Fruit fly (Drosophila melanogaster): ENCODE measurements around the gene Pgk.

Gene Pgk

DNA sequence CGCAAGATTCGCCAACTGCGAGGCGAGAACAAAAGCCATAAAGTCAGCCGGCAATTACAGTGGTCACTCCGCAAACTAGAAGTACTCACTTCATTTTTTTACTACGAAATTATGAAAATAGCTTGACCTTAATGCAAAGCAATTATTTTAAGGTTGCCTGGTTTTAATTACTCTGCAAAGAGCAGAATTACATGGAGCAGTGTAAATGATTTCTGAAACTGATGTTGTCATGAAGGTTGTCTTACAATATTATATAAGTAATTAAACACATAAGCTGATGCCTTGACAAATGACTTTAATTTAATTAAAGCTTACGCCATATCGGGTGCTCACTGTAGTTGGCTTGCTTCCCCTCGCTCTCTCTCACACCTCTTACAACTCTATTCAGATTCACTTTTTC is 18.7 kb downstream of the Pgk start (continued):
- no peak for TF ChIP-seq BEAF-32 (GFP tag; optimal IDR thresholded peaks at IDR 0.05)
- peak; percentile 18 for TF ChIP-seq slou (GFP tag; optimal IDR thresholded peaks at IDR 0.05)
- TF ChIP-seq amos (GFP tag; IDR thresholded peaks at IDR 0.05; ENCODE audit: partially characterized antibody): no peak
- peak; percentile 35; the same call in 1 of the 2 replicates for TF ChIP-seq CG14014 (GFP tag; IDR thresholded peaks at IDR 0.05)
- no peak for TF ChIP-seq CG2875 (GFP tag; optimal IDR thresholded peaks at IDR 0.05)
- peak; percentile 18 to 62 for TF ChIP-seq Hr51 (GFP tag; optimal IDR thresholded peaks at IDR 0.05)
- TF ChIP-seq CG2120 (GFP tag; optimal IDR thresholded peaks at IDR 0.05): peak; percentile 86
- peak; percentile 17 for TF ChIP-seq HmgZ (tag; optimal IDR thresholded peaks at IDR 0.05)
- TF ChIP-seq Hmx (GFP tag; optimal IDR thresholded peaks at IDR 0.05): no peak
- no peak for TF ChIP-seq Elba2 (GFP tag; optimal IDR thresholded peaks at IDR 0.05)
- peak; percentile 76 for TF ChIP-seq CG18599 (GFP tag; optimal IDR thresholded peaks at IDR 0.05)
- peak; percentile 68 for TF ChIP-seq row (GFP tag; IDR thresholded peaks at IDR 0.05)
- peak; percentile 67 for TF ChIP-seq Meics (GFP tag; optimal IDR thresholded peaks at IDR 0.05)
- peak; percentile 45 for TF ChIP-seq CG15514 (GFP tag; optimal IDR thresholded peaks at IDR 0.05)
- no peak for TF ChIP-seq CG33557 (GFP tag; optimal IDR thresholded peaks at IDR 0.05)
- no peak for TF ChIP-seq CG12219 (GFP tag; optimal IDR thresholded peaks at IDR 0.05)
- TF ChIP-seq bcd (GFP tag; optimal IDR thresholded peaks at IDR 0.05): peak; percentile 68
- peak; percentile 6 for TF ChIP-seq CG12071 (GFP tag; optimal IDR thresholded peaks at IDR 0.05)
- TF ChIP-seq CG7839 (tag; optimal IDR thresholded peaks at IDR 0.05): peak; percentile 68
- peak; percentile 12 to 74 for TF ChIP-seq bsh (GFP tag; optimal IDR thresholded peaks at IDR 0.05)
- peak; percentile 43 for TF ChIP-seq Sox102F (GFP tag; optimal IDR thresholded peaks at IDR 0.05)
- no peak for TF ChIP-seq dm (GFP tag; optimal IDR thresholded peaks at IDR 0.05)
- TF ChIP-seq BtbVII (GFP tag; optimal IDR thresholded peaks at IDR 0.05): peak; percentile 50
- no peak for TF ChIP-seq CG4730 (GFP tag; IDR thresholded peaks at IDR 0.05)
- TF ChIP-seq seq (GFP tag; IDR thresholded peaks at IDR 0.05): no peak
- TF ChIP-seq gsb (GFP tag; IDR thresholded peaks at IDR 0.05): peak; percentile 35
- TF ChIP-seq CG9609 (GFP tag; optimal IDR thresholded peaks at IDR 0.05): peak; percentile 23
- peak; percentile 23 for TF ChIP-seq CG12744 (GFP tag; optimal IDR thresholded peaks at IDR 0.05)
- TF ChIP-seq CG18262 (tag; optimal IDR thresholded peaks at IDR 0.05): peak; percentile 33
- no peak for TF ChIP-seq CG15696 (tag; optimal IDR thresholded peaks at IDR 0.05)
- TF ChIP-seq salm (tag; optimal IDR thresholded peaks at IDR 0.05): no peak
- TF ChIP-seq Scr (GFP tag; IDR thresholded peaks at IDR 0.05; ENCODE audit: partially characterized antibody): no peak
- TF ChIP-seq mld (GFP tag; IDR thresholded peaks at IDR 0.05; ENCODE audit: partially characterized antibody): no peak
- peak; percentile 21 for TF ChIP-seq CG1233 (GFP tag; optimal IDR thresholded peaks at IDR 0.05)
- TF ChIP-seq CG7928 (GFP tag; optimal IDR thresholded peaks at IDR 0.05): peak; percentile 37
- TF ChIP-seq tna (GFP tag; IDR thresholded peaks at IDR 0.05; ENCODE audit: partially characterized antibody): no peak
- TF ChIP-seq fu2 (GFP tag; optimal IDR thresholded peaks at IDR 0.05): peak; percentile 42
- TF ChIP-seq slbo (GFP tag; IDR thresholded peaks at IDR 0.05): peak; percentile 70
- peak; percentile 42 for TF ChIP-seq CG31441 (GFP tag; IDR thresholded peaks at IDR 0.05)
- TF ChIP-seq nom (GFP tag; optimal IDR thresholded peaks at IDR 0.05): peak; percentile 77
- TF ChIP-seq fd3F (GFP tag; optimal IDR thresholded peaks at IDR 0.05): peak; percentile 45
- peak; percentile 85 for TF ChIP-seq CG3281 (GFP tag; optimal IDR thresholded peaks at IDR 0.05)
- no peak for TF ChIP-seq fd64A (GFP tag; optimal IDR thresholded peaks at IDR 0.05)
- peak; percentile 42 for TF ChIP-seq CG7556 (GFP tag; optimal IDR thresholded peaks at IDR 0.05)
- no peak for TF ChIP-seq Mes4 (GFP tag; optimal IDR thresholded peaks at IDR 0.05)
- no peak for TF ChIP-seq eyg (GFP tag; optimal IDR thresholded peaks at IDR 0.05)
- peak; percentile 28; the same call in 1 of the 2 replicates for TF ChIP-seq E2f2 (GFP tag; IDR thresholded peaks at IDR 0.05)
- no peak for TF ChIP-seq fd102C (GFP tag; optimal IDR thresholded peaks at IDR 0.05)
- peak; percentile 70 for TF ChIP-seq Dbx (GFP tag; IDR thresholded peaks at IDR 0.05)
- TF ChIP-seq NFAT (GFP tag; IDR thresholded peaks at IDR 0.05): no peak
